Worm (Caenorhabditis elegans): Measurements from ENCODE around the gene srh-246.

The srh-246 gene

ce11 chrV:664337-664847 is 6.8 kb upstream of the srh-246 start, which contains the start of the genes F31F4.11 and srh-266:
Gene F31F4.11 (minus strand): TSS chrV:664437.
Gene srh-266 (plus strand): TSS chrV:664797.
- TF ChIP-seq flt-1 (GFP tag; IDR thresholded peaks at IDR 0.05) (no peak), ref-1 (GFP tag; conservative IDR thresholded peaks at IDR 0.05) (no peak), klf-2 (GFP tag; conservative IDR thresholded peaks at IDR 0.05) (no peak), tab-1 (GFP tag; IDR thresholded peaks at IDR 0.05) (no peak), cog-1 (tag; optimal IDR thresholded peaks at IDR 0.05) (no peak), ztf-23 (GFP tag; IDR thresholded peaks at IDR 0.05) (no peak), ztf-29 (GFP tag; IDR thresholded peaks at IDR 0.05) (no peak), med-1 (GFP tag; optimal IDR thresholded peaks at IDR 0.05; ENCODE audit: insufficient read depth) (no peak), T22C8.4 (GFP tag; IDR thresholded peaks at IDR 0.05) (no peak)

- no peak for TF ChIP-seq med-1 (GFP tag; optimal IDR thresholded peaks at IDR 0.05; ENCODE audit: insufficient read depth)
- TF ChIP-seq T22C8.4 (GFP tag; IDR thresholded peaks at IDR 0.05), result no peak
Measured at ce11 chrV:660210-660609, 2.6 kb upstream of the srh-246 start, which contains the start of gene F31F4.17. Gene F31F4.17 (minus strand): TSS chrV:660310.

- peak; percentile 68; the same call in 1 of the 2 replicates for TF ChIP-seq flt-1 (GFP tag; IDR thresholded peaks at IDR 0.05)
- TF ChIP-seq klf-2 (GFP tag; conservative IDR thresholded peaks at IDR 0.05), result peak; percentile 59; the same call in 1 of the 2 replicates
Measured at ce11 chrV:658140-658539, 562 bp upstream of the srh-246 start.

ce11 chrV:655823-656222 is 1.8 kb downstream of the srh-246 start, which contains the start of gene srh-245:
Gene srh-245 (minus strand): TSS chrV:655923.
- TF ChIP-seq flt-1 (GFP tag; IDR thresholded peaks at IDR 0.05), result no peak
- TF ChIP-seq T22C8.4 (GFP tag; IDR thresholded peaks at IDR 0.05), result no peak
- no peak for TF ChIP-seq ztf-23 (GFP tag; IDR thresholded peaks at IDR 0.05)
- no peak for TF ChIP-seq med-1 (GFP tag; optimal IDR thresholded peaks at IDR 0.05; ENCODE audit: insufficient read depth)
- TF ChIP-seq ztf-29 (GFP tag; IDR thresholded peaks at IDR 0.05), result no peak
- TF ChIP-seq klf-2 (GFP tag; conservative IDR thresholded peaks at IDR 0.05), result no peak
- no peak for TF ChIP-seq cog-1 (tag; optimal IDR thresholded peaks at IDR 0.05)
- no peak for TF ChIP-seq ref-1 (GFP tag; conservative IDR thresholded peaks at IDR 0.05)
- no peak for TF ChIP-seq tab-1 (GFP tag; IDR thresholded peaks at IDR 0.05)

- TF ChIP-seq tab-1 (GFP tag; IDR thresholded peaks at IDR 0.05) (no peak), ref-1 (GFP tag; conservative IDR thresholded peaks at IDR 0.05) (no peak), ztf-23 (GFP tag; IDR thresholded peaks at IDR 0.05) (no peak), cog-1 (tag; optimal IDR thresholded peaks at IDR 0.05) (no peak), T22C8.4 (GFP tag; IDR thresholded peaks at IDR 0.05) (no peak), klf-2 (GFP tag; conservative IDR thresholded peaks at IDR 0.05) (no peak), med-1 (GFP tag; optimal IDR thresholded peaks at IDR 0.05; ENCODE audit: insufficient read depth) (no peak), ztf-29 (GFP tag; IDR thresholded peaks at IDR 0.05) (no peak), flt-1 (GFP tag; IDR thresholded peaks at IDR 0.05) (no peak)
Measured at ce11 chrV:654402-654801, 3.2 kb downstream of the srh-246 start, which contains the start of gene srj-6. Gene srj-6 (minus strand): TSS chrV:654502.

ce11 chrV:652940-653339 is 4.6 kb downstream of the srh-246 start, which contains the start of gene srj-5:
Gene srj-5 (minus strand): TSS chrV:653040.
- no peak for TF ChIP-seq flt-1 (GFP tag; IDR thresholded peaks at IDR 0.05)
- TF ChIP-seq ztf-29 (GFP tag; IDR thresholded peaks at IDR 0.05), result no peak
- TF ChIP-seq klf-2 (GFP tag; conservative IDR thresholded peaks at IDR 0.05), result no peak
- no peak for TF ChIP-seq med-1 (GFP tag; optimal IDR thresholded peaks at IDR 0.05; ENCODE audit: insufficient read depth)
- TF ChIP-seq T22C8.4 (GFP tag; IDR thresholded peaks at IDR 0.05), result no peak
- no peak for TF ChIP-seq ztf-23 (GFP tag; IDR thresholded peaks at IDR 0.05)
- no peak for TF ChIP-seq ref-1 (GFP tag; conservative IDR thresholded peaks at IDR 0.05)

- TF ChIP-seq cog-1 (tag; optimal IDR thresholded peaks at IDR 0.05) (no peak), ztf-29 (GFP tag; IDR thresholded peaks at IDR 0.05) (no peak), ref-1 (GFP tag; conservative IDR thresholded peaks at IDR 0.05) (no peak), flt-1 (GFP tag; IDR thresholded peaks at IDR 0.05) (no peak), ztf-23 (GFP tag; IDR thresholded peaks at IDR 0.05) (no peak), T22C8.4 (GFP tag; IDR thresholded peaks at IDR 0.05) (no peak), klf-2 (GFP tag; conservative IDR thresholded peaks at IDR 0.05) (no peak), tab-1 (GFP tag; IDR thresholded peaks at IDR 0.05) (no peak), med-1 (GFP tag; optimal IDR thresholded peaks at IDR 0.05; ENCODE audit: insufficient read depth) (no peak)
Measured at ce11 chrV:646888-647287, 10.7 kb downstream of the srh-246 start, which contains the start of gene ugt-42. Gene ugt-42 (plus strand): TSS chrV:647188.

ce11 chrV:646129-646528 is 11.4 kb downstream of the srh-246 start, which contains the start of gene F48G7.12:
Gene F48G7.12 (minus strand): TSS chrV:646229.
- TF ChIP-seq tab-1 (GFP tag; IDR thresholded peaks at IDR 0.05), result no peak
- TF ChIP-seq klf-2 (GFP tag; conservative IDR thresholded peaks at IDR 0.05), result no peak
- no peak for TF ChIP-seq ztf-29 (GFP tag; IDR thresholded peaks at IDR 0.05)
- TF ChIP-seq T22C8.4 (GFP tag; IDR thresholded peaks at IDR 0.05), result no peak

- TF ChIP-seq tab-1 (GFP tag; IDR thresholded peaks at IDR 0.05) (no peak), T22C8.4 (GFP tag; IDR thresholded peaks at IDR 0.05) (no peak)
Measured at ce11 chrV:642750-643149, 14.8 kb downstream of the srh-246 start, which contains the start of gene nhr-190. Gene nhr-190 (minus strand): TSS chrV:642924.

ce11 chrV:638328-638727 is 19.2 kb downstream of the srh-246 start, which contains the start of gene srj-37:
Gene srj-37 (plus strand): TSS chrV:638628.
- TF ChIP-seq T22C8.4 (GFP tag; IDR thresholded peaks at IDR 0.05), result no peak
- no peak for TF ChIP-seq ztf-29 (GFP tag; IDR thresholded peaks at IDR 0.05)

- no peak for TF ChIP-seq ztf-23 (GFP tag; IDR thresholded peaks at IDR 0.05)
- TF ChIP-seq klf-2 (GFP tag; conservative IDR thresholded peaks at IDR 0.05), result no peak
- no peak for TF ChIP-seq med-1 (GFP tag; optimal IDR thresholded peaks at IDR 0.05; ENCODE audit: insufficient read depth)
- no peak for TF ChIP-seq tab-1 (GFP tag; IDR thresholded peaks at IDR 0.05)
Measured at ce11 chrV:636281-636680, 21.3 kb downstream of the srh-246 start, which contains the start of gene pals-31. Gene pals-31 (plus strand): TSS chrV:636581.
